Worm (Caenorhabditis elegans): Measurements from ENCODE around the gene mpst-7.

DNA sequence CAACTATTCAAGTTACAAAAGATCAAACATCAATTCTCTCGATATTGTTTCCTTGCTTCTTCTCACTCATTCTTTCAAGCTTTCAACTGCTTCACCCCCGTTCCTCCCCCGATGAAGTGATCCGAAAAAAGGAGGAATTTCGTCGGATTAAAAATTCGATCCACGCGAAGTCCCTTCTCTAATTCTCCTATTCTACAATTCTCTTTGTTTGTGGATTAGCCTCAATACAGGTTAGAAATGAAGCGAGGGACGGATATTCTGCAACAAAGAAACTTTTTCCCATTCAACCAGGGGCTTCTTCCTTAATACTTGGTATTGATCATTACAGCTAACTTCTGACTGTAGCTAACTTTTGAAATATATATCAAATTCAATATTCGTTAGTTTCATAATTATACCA lies 16.2 kb downstream of the mpst-7 start, which contains the start of gene grl-2:
- no peak for TF ChIP-seq ztf-1 (GFP tag; conservative IDR thresholded peaks at IDR 0.05)
- no peak for TF ChIP-seq nhr-11 (tag; optimal IDR thresholded peaks at IDR 0.05)
- TF ChIP-seq fos-1 (tag; optimal IDR thresholded peaks at IDR 0.05): no peak
- TF ChIP-seq lin-13 (GFP tag; optimal IDR thresholded peaks at IDR 0.05): no peak
- no peak for TF ChIP-seq dmd-4 (tag; optimal IDR thresholded peaks at IDR 0.05)
- TF ChIP-seq ceh-16 (tag; optimal IDR thresholded peaks at IDR 0.05): no peak
- no peak for TF ChIP-seq mbf-1 (tag; optimal IDR thresholded peaks at IDR 0.05)
- TF ChIP-seq unc-55 (GFP tag; optimal IDR thresholded peaks at IDR 0.05): no peak
- TF ChIP-seq ama-1 (optimal IDR thresholded peaks at IDR 0.05): no peak
- TF ChIP-seq mdl-1 (tag; optimal IDR thresholded peaks at IDR 0.05): no peak
- no peak for TF ChIP-seq ceh-82 (tag; optimal IDR thresholded peaks at IDR 0.05)
